Worm (Caenorhabditis elegans) whole organism, late embryonic: Measurements from ENCODE around the gene nhr-19.

Experiments used
- K02D7.2 ChIP-seq: sonication (generic microtip); optimal IDR thresholded peaks from 2 replicates; lab custom pipeline; 2017; ENCODE audit warnings: mild to moderate bottlenecking, missing genetic modification characterization, missing compliant biosample characterization
- T23F11.4 ChIP-seq: fragments of 200-800 bp; sonication (Bioruptor generic); optimal IDR thresholded peaks from 2 replicates; lab custom pipeline; 2018; ENCODE audit warnings: mild to moderate bottlenecking, missing genetic modification characterization, missing compliant biosample characterization
- ceh-14 ChIP-seq: sonication (generic microtip); optimal IDR thresholded peaks from 2 replicates; lab custom pipeline; 2016; ENCODE audit warnings: missing genotype, missing genetic modification characterization, missing compliant biosample characterization
- ceh-2 ChIP-seq: sonication (generic microtip); optimal IDR thresholded peaks from 2 replicates; lab custom pipeline; 2016; ENCODE audit warnings: missing genotype, missing genetic modification characterization, missing compliant biosample characterization
- ceh-22 ChIP-seq: sonication (generic microtip); optimal IDR thresholded peaks from 2 replicates; lab custom pipeline; 2017; ENCODE audit warnings: missing biosample characterization, missing genetic modification characterization
- ceh-30 ChIP-seq: fragments of 150-350 bp; optimal IDR thresholded peaks from 2 replicates; lab custom pipeline; 2014; ENCODE audit warnings: missing biosample characterization, missing genetic modification characterization
- ceh-34 ChIP-seq: sonication (generic microtip); optimal IDR thresholded peaks from 2 replicates; lab custom pipeline; 2016; ENCODE audit warnings: mild to moderate bottlenecking, missing genetic modification characterization, missing compliant biosample characterization
- ceh-48 ChIP-seq: sonication (generic microtip); optimal IDR thresholded peaks from 2 replicates; lab custom pipeline; 2016; ENCODE audit warnings: missing genetic modification characterization, inconsistent platforms, missing compliant biosample characterization
- ceh-6 ChIP-seq: fragments of 200-800 bp; sonication (Bioruptor generic); optimal IDR thresholded peaks from 2 replicates; lab custom pipeline; 2018; ENCODE audit warnings: mild to moderate bottlenecking, missing genetic modification characterization, missing compliant biosample characterization
- ceh-9 ChIP-seq: sonication (generic microtip); optimal IDR thresholded peaks from 2 replicates; lab custom pipeline; 2016; ENCODE audit warnings: mild to moderate bottlenecking, missing genetic modification characterization, inconsistent platforms, missing compliant biosample characterization
- che-1 ChIP-seq: sonication (generic microtip); optimal IDR thresholded peaks from 2 replicates; lab custom pipeline; 2016; ENCODE audit warnings: mild to moderate bottlenecking, missing genetic modification characterization, missing compliant biosample characterization
- dmd-4 ChIP-seq: sonication (generic microtip); optimal IDR thresholded peaks from 2 replicates; lab custom pipeline; 2016; ENCODE audit warnings: borderline replicate concordance, missing genetic modification characterization, missing compliant biosample characterization
- elt-2 ChIP-seq: sonication (generic microtip); optimal IDR thresholded peaks from 2 replicates; lab custom pipeline; 2016; ENCODE audit warnings: missing genetic modification reagents, missing genetic modification characterization, missing compliant biosample characterization
- elt-4 ChIP-seq: sonication (generic microtip); optimal IDR thresholded peaks from 2 replicates; lab custom pipeline; 2016; ENCODE audit warnings: missing genetic modification characterization, missing compliant biosample characterization
- ets-4 ChIP-seq: sonication (generic microtip); optimal IDR thresholded peaks from 2 replicates; lab custom pipeline; 2016; ENCODE audit warnings: missing genetic modification characterization, missing compliant biosample characterization
- hlh-15 ChIP-seq: sonication (generic microtip); optimal IDR thresholded peaks from 2 replicates; lab custom pipeline; 2016; ENCODE audit warnings: missing genetic modification characterization, missing compliant biosample characterization
- hlh-30 ChIP-seq: sonication (generic microtip); optimal IDR thresholded peaks from 2 replicates; lab custom pipeline; 2017; ENCODE audit warnings: antibody characterized with exemption, missing genetic modification characterization, missing compliant biosample characterization; ENCODE audit not compliant: insufficient read depth
- hlh-6 ChIP-seq: sonication (generic microtip); optimal IDR thresholded peaks from 2 replicates; lab custom pipeline; 2016; ENCODE audit warnings: missing genotype, missing genetic modification characterization, missing compliant biosample characterization
- hlh-8 ChIP-seq: sonication (generic microtip); optimal IDR thresholded peaks from 2 replicates; lab custom pipeline; 2016; ENCODE audit warnings: missing genotype, missing genetic modification characterization, missing compliant biosample characterization
- lin-11 ChIP-seq: fragments of 200-800 bp; sonication (Bioruptor generic); optimal IDR thresholded peaks from 2 replicates; lab custom pipeline; 2018; ENCODE audit warnings: mild to moderate bottlenecking, missing genetic modification characterization, missing compliant biosample characterization
- nfya-1 ChIP-seq: sonication (generic microtip); optimal IDR thresholded peaks from 2 replicates; lab custom pipeline; 2017; ENCODE audit warnings: missing genetic modification characterization, mild to moderate bottlenecking, missing compliant biosample characterization, antibody characterized with exemption, moderate library complexity
- nhr-232 ChIP-seq: sonication (generic microtip); optimal IDR thresholded peaks from 2 replicates; lab custom pipeline; 2016; ENCODE audit warnings: missing genetic modification characterization, missing compliant biosample characterization
- pax-1 ChIP-seq: fragments of 150-350 bp; optimal IDR thresholded peaks from 2 replicates; lab custom pipeline; 2014; ENCODE audit warnings: missing biosample characterization, missing genetic modification characterization
- pha-4 ChIP-seq: fragments of 150-350 bp; optimal IDR thresholded peaks from 2 replicates; lab custom pipeline; 2018; ENCODE audit warnings: missing biosample characterization, missing genetic modification reagents, missing genetic modification characterization
- ref-2 ChIP-seq: sonication (generic microtip); optimal IDR thresholded peaks from 2 replicates; lab custom pipeline; 2016; ENCODE audit warnings: missing genetic modification characterization, missing compliant biosample characterization
- rnt-1 ChIP-seq: sonication (generic microtip); optimal IDR thresholded peaks from 2 replicates; lab custom pipeline; 2016; ENCODE audit warnings: missing genetic modification characterization, missing compliant biosample characterization
- sdc-2 ChIP-seq: sonication (generic microtip); optimal IDR thresholded peaks from 2 replicates; lab custom pipeline; 2016; ENCODE audit warnings: missing genotype, missing genetic modification characterization, missing compliant biosample characterization
- sox-4 ChIP-seq: sonication (generic microtip); optimal IDR thresholded peaks from 2 replicates; lab custom pipeline; 2017; ENCODE audit warnings: mild to moderate bottlenecking, missing genetic modification characterization, inconsistent platforms, missing compliant biosample characterization
- syd-9 ChIP-seq: sonication (generic microtip); optimal IDR thresholded peaks from 2 replicates; lab custom pipeline; 2016; ENCODE audit warnings: mild to moderate bottlenecking, missing genetic modification characterization, moderate library complexity, missing compliant biosample characterization
- tbx-7 ChIP-seq: sonication (generic microtip); optimal IDR thresholded peaks from 2 replicates; lab custom pipeline; 2016; ENCODE audit warnings: missing genotype, missing genetic modification characterization, missing compliant biosample characterization
- unc-3 ChIP-seq, 2 experiments: fragments of 200-800 bp in 1 of 2; sonication (Bioruptor generic) in 1 of 2; sonication (generic microtip) in 1 of 2; conservative IDR thresholded peaks in 1 of 2; optimal IDR thresholded peaks in 1 of 2; 2 replicates each; pipeline versions ENCODE4 v1.3.6 to Lab custom; 2016 to 2022; ENCODE audit warnings: missing compliant biosample characterization in 2 of 2, missing genetic modification characterization in 2 of 2, missing genetic modification reagents in 1 of 2
- unc-42 ChIP-seq: sonication (generic microtip); optimal IDR thresholded peaks from 2 replicates; lab custom pipeline; 2016; ENCODE audit warnings: missing genotype, missing genetic modification characterization, missing compliant biosample characterization
- zip-5 ChIP-seq: sonication (generic microtip); optimal IDR thresholded peaks from 2 replicates; lab custom pipeline; 2016; ENCODE audit warnings: missing genetic modification characterization, missing compliant biosample characterization

The nhr-19 gene

ce11 chrII:9601069-9601468 is 4.3 kb downstream of the nhr-19 start (continued):
- TF ChIP-seq K02D7.2 (tag; lab: Kevin White, UChicago): no peak
- peak; percentile 40 for TF ChIP-seq hlh-30 (tag; lab: Kevin White, UChicago)
- TF ChIP-seq pax-1: no peak
- TF ChIP-seq ceh-6: no peak

ce11 chrII:9600022-9600722 is 5.2 kb downstream of the nhr-19 start:
- TF ChIP-seq ceh-30 (tag; lab: Kevin White, UChicago): no peak
- no peak for TF ChIP-seq ets-4 (tag; lab: Kevin White, UChicago)
- TF ChIP-seq che-1 (tag; lab: Kevin White, UChicago): no peak
- no peak for TF ChIP-seq sdc-2
- TF ChIP-seq ceh-2 (tag; lab: Kevin White, UChicago): no peak
- no peak for TF ChIP-seq ceh-34 (tag; lab: Kevin White, UChicago)
- no peak for TF ChIP-seq unc-3 (GFP tag; conservative IDR thresholded peaks at IDR 0.05; lab: Robert Waterston, UW)
- TF ChIP-seq unc-3 (tag; optimal IDR thresholded peaks at IDR 0.05; lab: Kevin White, UChicago): no peak
- no peak for TF ChIP-seq hlh-8 (tag; lab: Kevin White, UChicago)

ce11 chrII:9597516-9598047 is 7.7 kb downstream of the nhr-19 start, which contains the start of gene mrpl-53:
Gene mrpl-53 (plus strand): TSS chrII:9597622.
- TF ChIP-seq ceh-14 (tag; lab: Kevin White, UChicago) (no peak), unc-3 (GFP tag; conservative IDR thresholded peaks at IDR 0.05; lab: Robert Waterston, UW) (no peak), unc-3 (tag; optimal IDR thresholded peaks at IDR 0.05; lab: Kevin White, UChicago) (no peak), nfya-1 (tag; lab: Kevin White, UChicago) (no peak), syd-9 (tag; lab: Kevin White, UChicago) (no peak), T23F11.4 (GFP tag; lab: Kevin White, UChicago) (no peak), rnt-1 (no peak), pha-4 (tag; lab: Kevin White, UChicago) (no peak), ref-2 (no peak)
- TF ChIP-seq, all 69 proteins: peak for 0

ce11 chrII:9596401-9596800 is 8.9 kb downstream of the nhr-19 start, which contains the start of gene E02H1.6:
Gene E02H1.6 (plus strand): TSS chrII:9596701.
- TF ChIP-seq ceh-14 (tag; lab: Kevin White, UChicago) (no peak), zip-5 (tag; lab: Kevin White, UChicago) (no peak), ceh-22 (tag; lab: Kevin White, UChicago) (no peak), ceh-2 (tag; lab: Kevin White, UChicago) (no peak), sox-4 (tag; lab: Kevin White, UChicago) (no peak), unc-42 (tag; lab: Kevin White, UChicago) (no peak), elt-4 (tag; lab: Kevin White, UChicago) (no peak), ceh-6 (no peak), lin-11 (no peak), hlh-15 (tag; lab: Kevin White, UChicago) (no peak), elt-2 (no peak), ceh-48 (no peak), sdc-2 (no peak), tbx-7 (no peak), nfya-1 (tag; lab: Kevin White, UChicago) (no peak), K02D7.2 (tag; lab: Kevin White, UChicago) (no peak), nhr-232 (tag; lab: Kevin White, UChicago) (no peak)

ce11 chrII:9594924-9595323 is 10.4 kb downstream of the nhr-19 start, which contains the start of gene E02H1.5:
Gene E02H1.5 (plus strand): TSS chrII:9595224.
- no peak for TF ChIP-seq hlh-6
- no peak for TF ChIP-seq ceh-22 (tag; lab: Kevin White, UChicago)
- no peak for TF ChIP-seq dmd-4 (tag; lab: Kevin White, UChicago)
- TF ChIP-seq ceh-14 (tag; lab: Kevin White, UChicago): no peak
- no peak for TF ChIP-seq ceh-9 (tag; lab: Kevin White, UChicago)
- no peak for TF ChIP-seq unc-42 (tag; lab: Kevin White, UChicago)
- no peak for TF ChIP-seq ceh-2 (tag; lab: Kevin White, UChicago)
- no peak for TF ChIP-seq sox-4 (tag; lab: Kevin White, UChicago)
- TF ChIP-seq hlh-8 (tag; lab: Kevin White, UChicago): no peak
- TF ChIP-seq, all 69 proteins: peak for 0
